Fruit fly (Drosophila melanogaster) ovary, adult (tissue): ENCODE results near the gene CG34450.
A peak's percentile ranks its signal among the peaks of the same experiment; 100 is the strongest.

Experiments used
- CG17801 ChIP-seq: fragments of 200-800 bp; optimal IDR thresholded peaks from 2 replicates; lab custom pipeline; 2019; ENCODE audit warnings: missing biosample characterization, mild to moderate bottlenecking, missing genetic modification characterization, moderate library complexity; ENCODE audit not compliant: partially characterized antibody

Gene CG34450

dm6 chrX:9317100-9317499 is 13.2 kb downstream of the CG34450 start:
- TF ChIP-seq CG17801 (GFP tag; lab: Kevin White, UChicago), result no peak

DNA sequence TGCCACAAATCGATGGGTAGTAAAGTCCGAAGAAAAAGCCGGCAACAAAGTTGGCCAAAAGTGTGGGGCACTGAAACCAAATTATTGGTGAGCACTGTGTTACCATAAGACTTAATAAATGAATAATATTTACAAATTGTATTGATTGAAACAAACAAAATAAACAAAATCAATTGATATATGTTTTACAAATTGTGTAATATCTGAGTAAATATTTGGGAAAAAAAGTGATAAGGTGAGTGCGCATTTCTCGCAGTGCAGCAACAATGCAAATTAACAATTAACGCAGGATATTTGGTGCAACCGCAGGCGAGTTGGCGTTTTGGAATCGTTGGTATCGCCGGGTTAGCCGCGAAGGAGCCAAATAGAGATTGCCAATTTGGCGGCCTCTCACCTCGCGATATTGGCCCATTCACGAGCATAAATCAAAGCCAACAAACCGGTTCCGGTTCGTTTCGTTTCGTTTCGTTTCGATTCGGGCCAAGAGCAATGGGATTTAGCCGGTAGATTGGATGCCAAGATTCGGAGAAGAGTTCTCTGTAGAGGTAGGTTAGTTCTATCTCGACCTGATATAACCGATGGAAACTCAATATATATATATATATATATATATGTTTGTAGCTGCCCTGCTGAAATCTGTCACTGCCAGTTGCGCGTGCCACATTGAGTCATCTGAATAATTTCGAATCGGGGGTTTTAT is 20.2 kb downstream of the CG34450 start:
- no peak for TF ChIP-seq CG17801 (GFP tag; lab: Kevin White, UChicago)

- peak; percentile 78 for TF ChIP-seq CG17801 (GFP tag; lab: Kevin White, UChicago)
These were observed 24.6 kb downstream of the CG34450 start for dm6 chrX:9305735-9306134.

DNA sequence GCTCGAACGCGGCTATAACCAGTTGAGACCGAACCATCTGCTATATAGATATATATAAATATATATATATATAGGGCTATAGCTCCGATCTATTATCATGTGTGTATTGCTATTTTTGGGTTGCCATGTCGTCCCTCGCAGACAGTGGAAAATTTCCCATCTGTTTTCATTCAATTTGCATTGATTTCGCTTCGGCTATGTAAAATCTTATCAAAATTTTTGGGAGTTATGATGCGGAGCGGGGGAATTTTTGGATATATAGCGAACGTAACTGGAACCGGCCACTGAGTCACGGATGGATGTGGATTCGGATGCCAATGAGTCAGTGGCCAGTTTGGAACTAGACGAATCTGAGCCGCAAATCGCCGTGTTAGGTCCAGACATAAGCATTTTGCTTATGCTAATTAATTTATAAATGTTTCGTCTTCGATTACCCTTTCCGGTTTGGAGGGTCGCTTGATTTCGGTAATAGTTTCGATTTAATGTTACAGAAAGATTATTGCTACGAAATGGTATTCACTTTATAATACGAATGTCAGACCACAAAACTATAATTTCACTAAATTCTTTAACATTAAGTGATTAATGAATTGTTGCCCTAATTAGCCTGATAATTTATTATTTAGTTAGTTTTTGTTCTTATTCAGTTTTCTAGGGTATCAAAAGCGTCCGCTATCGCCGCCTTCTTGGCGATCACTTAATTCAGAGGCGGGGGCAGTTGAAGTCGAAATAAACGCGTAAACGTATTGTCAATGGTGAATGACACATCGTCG is 32.4 kb downstream of the CG34450 start:
- no peak for TF ChIP-seq CG17801 (GFP tag; lab: Kevin White, UChicago)

DNA sequence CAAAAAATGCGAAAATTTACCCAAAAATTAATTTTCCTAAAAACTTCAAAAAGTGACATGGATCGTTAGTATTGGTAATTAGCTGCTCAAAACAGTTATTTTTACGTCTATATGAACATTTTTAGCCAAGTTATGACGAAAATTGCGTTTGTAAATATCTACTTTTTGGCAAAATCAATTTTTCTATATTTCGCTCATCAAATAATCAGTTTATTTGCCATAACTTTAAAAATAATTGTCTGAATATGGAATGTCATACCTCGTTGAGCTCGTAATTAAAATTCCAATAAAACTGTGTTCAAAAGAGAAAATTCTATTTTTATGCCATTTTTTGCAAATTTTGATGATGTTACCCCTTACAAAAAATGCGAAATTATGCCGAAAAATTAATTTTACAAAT is 33.8 kb downstream of the CG34450 start:
- TF ChIP-seq CG17801 (GFP tag; lab: Kevin White, UChicago), result no peak

- TF ChIP-seq CG17801 (GFP tag; lab: Kevin White, UChicago), result no peak
These were observed 34.8 kb downstream of the CG34450 start for dm6 chrX:9295518-9295917.

DNA sequence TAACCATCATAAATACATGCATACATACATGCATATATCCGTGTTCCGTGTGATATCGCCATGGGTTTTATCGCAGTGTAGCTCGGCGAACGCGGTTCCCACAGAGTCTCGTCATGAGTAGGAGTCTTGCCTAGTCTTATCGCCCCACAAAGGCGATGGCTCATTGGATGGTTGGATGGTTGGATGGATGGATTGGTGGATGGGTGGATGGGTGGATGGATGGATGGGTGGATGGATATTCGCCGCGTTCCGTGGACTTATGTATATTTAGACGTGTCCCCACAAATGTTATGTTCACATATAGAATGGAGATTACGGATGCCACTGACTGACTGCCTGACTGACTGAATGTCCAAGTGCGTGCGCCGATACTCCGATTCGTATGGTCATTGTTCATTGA is 39.0 kb downstream of the CG34450 start:
- TF ChIP-seq CG17801 (GFP tag; lab: Kevin White, UChicago), result no peak

DNA sequence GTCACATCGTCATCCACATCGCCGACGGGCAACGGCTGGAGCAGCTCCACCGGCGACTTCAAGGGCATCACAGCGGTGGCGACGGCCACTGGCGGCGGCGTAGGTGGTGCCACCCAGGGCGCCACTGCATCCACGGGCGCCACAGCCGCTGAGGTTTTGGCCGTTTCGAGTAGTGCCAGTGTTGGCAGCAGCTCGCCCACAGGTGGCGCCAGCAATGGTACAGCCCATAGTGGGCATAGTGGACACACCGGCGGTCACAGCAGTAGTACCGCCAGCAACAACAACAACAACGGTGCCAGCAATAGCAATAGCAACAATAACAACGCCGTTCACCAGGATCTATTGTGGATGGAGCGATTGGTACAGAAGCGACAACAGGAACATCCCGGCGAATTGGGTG is 43.9 kb downstream of the CG34450 start:
- TF ChIP-seq CG17801 (GFP tag; lab: Kevin White, UChicago), result no peak

DNA sequence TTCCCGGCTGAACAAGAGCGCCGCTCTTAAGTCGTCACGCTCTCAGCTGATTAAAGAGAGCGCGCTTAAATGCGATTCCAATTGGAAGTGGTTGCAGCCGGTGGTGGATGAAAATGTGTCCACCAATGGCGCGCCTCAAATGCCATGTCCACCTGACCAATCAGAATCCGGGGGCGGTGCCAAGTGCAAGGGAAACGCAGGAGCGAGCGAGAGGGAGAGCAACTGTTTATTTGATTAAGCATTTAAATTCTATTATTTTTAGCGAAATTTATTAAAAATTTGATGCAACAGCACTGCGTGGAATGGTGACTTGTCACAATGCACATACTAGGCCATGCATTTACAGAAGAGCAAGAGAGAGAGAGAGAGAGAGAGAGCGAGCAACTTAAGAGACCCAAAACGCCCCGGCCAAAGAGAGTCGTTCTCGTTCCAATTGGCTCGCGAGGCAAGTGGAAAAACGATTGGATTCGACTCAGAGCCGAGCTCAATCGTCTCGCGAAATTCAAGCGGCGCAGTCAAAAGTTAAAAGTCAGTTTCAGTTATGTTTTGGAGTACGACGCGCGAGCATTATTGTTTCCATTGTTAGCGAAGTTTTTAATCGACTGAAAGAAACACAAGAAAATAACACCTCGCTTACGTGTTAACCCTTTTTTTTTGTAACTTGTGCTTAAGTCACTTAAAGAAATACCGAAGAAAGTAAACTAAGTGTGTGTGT is 46.1 kb downstream of the CG34450 start, which contains the start of gene lz:
lz (plus strand) TSS at position 626 of the 715 bp plus-strand sequence.
- no peak for TF ChIP-seq CG17801 (GFP tag; lab: Kevin White, UChicago)

DNA sequence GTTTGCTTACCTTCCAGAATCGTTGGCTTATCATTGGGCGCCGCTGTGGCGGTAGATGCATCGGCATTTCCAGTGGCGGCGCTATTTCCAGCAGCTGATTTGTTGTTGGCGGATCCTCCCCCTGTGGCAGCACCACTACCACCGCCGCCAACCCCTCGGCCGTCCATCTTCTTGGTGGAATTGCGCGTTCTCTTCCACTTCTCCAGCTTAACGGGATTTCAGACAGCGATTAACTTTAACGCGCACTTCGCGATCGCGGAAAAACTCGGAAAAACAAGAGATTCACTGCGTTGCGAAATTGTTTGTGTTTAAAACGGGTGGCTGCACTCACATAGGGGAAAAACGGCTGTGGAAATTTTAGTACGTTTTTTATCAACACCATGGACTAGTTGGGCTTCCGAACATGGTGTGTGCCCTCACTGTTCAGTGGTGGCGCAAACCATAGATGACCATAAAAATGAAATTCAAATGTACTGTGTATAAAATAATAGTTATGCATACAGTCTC is 47.5 kb downstream of the CG34450 start, which contains the start of gene c11.1:
c11.1 (minus strand) TSS at position 335 of the 507 bp plus-strand sequence.
- peak; percentile 18 for TF ChIP-seq CG17801 (GFP tag; lab: Kevin White, UChicago)

DNA sequence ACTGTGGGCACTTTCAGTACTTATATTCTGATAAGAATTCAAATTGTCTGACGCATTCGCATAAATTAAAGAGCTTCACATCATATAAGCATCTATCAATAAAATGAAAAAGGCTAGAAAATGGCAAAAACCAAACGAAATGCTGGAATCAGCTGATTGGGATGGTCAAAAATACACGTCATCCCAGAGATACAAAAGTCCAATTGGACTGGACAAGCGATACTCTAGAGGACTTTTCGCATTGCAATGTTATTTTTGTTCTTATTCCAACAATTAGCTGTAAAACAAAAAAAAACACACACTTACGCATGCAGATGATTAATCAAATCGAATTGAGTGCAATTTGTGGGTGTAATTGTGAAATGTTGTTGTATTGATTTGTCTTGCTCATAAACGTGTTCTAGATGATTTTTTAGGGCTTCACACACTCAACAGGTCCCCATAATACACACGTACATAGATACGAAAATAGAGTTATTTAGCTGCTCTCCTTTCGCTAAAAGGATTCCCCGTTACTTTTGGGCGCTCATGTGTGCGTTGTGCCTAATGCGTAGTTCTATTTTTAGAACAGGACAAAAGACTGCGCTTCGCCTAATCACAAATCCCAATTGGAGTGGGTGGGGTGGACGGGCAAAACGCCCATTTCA is 48.2 kb downstream of the CG34450 start:
- TF ChIP-seq CG17801 (GFP tag; lab: Kevin White, UChicago), result no peak
